Fruit fly (Drosophila melanogaster) whole organism, embryonic: Measurements from ENCODE around the gene CG9628.

Experiments used
- Abd-B ChIP-seq: fragments of 200-800 bp; sonication (Bioruptor generic); optimal IDR thresholded peaks from 2 replicates; lab custom pipeline; 2018; ENCODE audit warnings: missing biosample characterization, mild to moderate bottlenecking, missing genetic modification characterization, moderate library complexity
- Atf6 ChIP-seq: fragments of 200-800 bp; sonication (Bioruptor generic); IDR thresholded peaks from 2 replicates; pipeline ENCODE4 v1.3.6; 2022; ENCODE audit warnings: missing biosample characterization, missing genetic modification characterization
- Bgb ChIP-seq: fragments of 200-800 bp; sonication (Bioruptor generic); IDR thresholded peaks from 2 replicates; pipeline ENCODE4 v1.3.6; 2022; ENCODE audit warnings: missing biosample characterization, missing genetic modification characterization; ENCODE audit not compliant: partially characterized antibody
- Blimp-1 ChIP-seq: fragments of 200-800 bp; sonication (Bioruptor generic); optimal IDR thresholded peaks from 3 replicates; lab custom pipeline; 2018; ENCODE audit warnings: missing biosample characterization, missing genetic modification characterization, mild to moderate bottlenecking, moderate library complexity, missing genetic modification reagents
- CG10321 ChIP-seq: fragments of 200-800 bp; sonication (Bioruptor generic); IDR thresholded peaks from 2 replicates; pipeline ENCODE4 v1.3.6; 2022; ENCODE audit warnings: missing biosample characterization, missing genetic modification characterization
- CG12659 ChIP-seq: fragments of 200-800 bp; sonication (Bioruptor generic); optimal IDR thresholded peaks from 3 replicates; lab custom pipeline; 2017; ENCODE audit warnings: mild to moderate bottlenecking, missing biosample characterization, missing genetic modification reagents, missing genetic modification characterization
- CG13775 ChIP-seq: fragments of 200-800 bp; sonication (Bioruptor generic); optimal IDR thresholded peaks from 3 replicates; lab custom pipeline; 2017; ENCODE audit warnings: missing biosample characterization, mild to moderate bottlenecking, missing genetic modification characterization
- CG15601 ChIP-seq: fragments of 200-800 bp; sonication (Bioruptor generic); optimal IDR thresholded peaks from 3 replicates; lab custom pipeline; 2019; ENCODE audit warnings: missing biosample characterization, mild to moderate bottlenecking, missing genetic modification characterization, moderate library complexity
- CG18262 ChIP-seq: fragments of 200-800 bp; optimal IDR thresholded peaks from 3 replicates; lab custom pipeline; 2019; ENCODE audit warnings: missing biosample characterization, mild to moderate bottlenecking, missing genetic modification characterization, moderate library complexity
- CG18599 ChIP-seq: fragments of 200-800 bp; sonication (Bioruptor generic); optimal IDR thresholded peaks from 3 replicates; lab custom pipeline; 2017; ENCODE audit warnings: missing biosample characterization, missing genetic modification characterization, mild to moderate bottlenecking, moderate library complexity, missing genetic modification reagents
- CG2120 ChIP-seq: fragments of 200-800 bp; sonication (Bioruptor generic); optimal IDR thresholded peaks from 3 replicates; lab custom pipeline; 2016; ENCODE audit warnings: missing biosample characterization, missing genetic modification characterization
- CG30403 ChIP-seq: fragments of 200-800 bp; sonication (Bioruptor generic); optimal IDR thresholded peaks from 3 replicates; lab custom pipeline; 2016; ENCODE audit warnings: missing biosample characterization, missing genetic modification characterization
- CG30431 ChIP-seq: fragments of 200-800 bp; sonication (Bioruptor generic); optimal IDR thresholded peaks from 2 replicates; lab custom pipeline; 2017; ENCODE audit warnings: missing biosample characterization, missing genetic modification characterization
- CG3281 ChIP-seq: fragments of 200-800 bp; sonication (Bioruptor generic); optimal IDR thresholded peaks from 3 replicates; lab custom pipeline; 2017; ENCODE audit warnings: missing biosample characterization, mild to moderate bottlenecking, missing genetic modification characterization
- CG3407 ChIP-seq: fragments of 200-800 bp; sonication (Bioruptor generic); optimal IDR thresholded peaks from 2 replicates; lab custom pipeline; 2018; ENCODE audit warnings: missing biosample characterization, mild to moderate bottlenecking, missing genetic modification characterization
- CG4360 ChIP-seq: fragments of 200-800 bp; sonication (Bioruptor generic); IDR thresholded peaks from 2 replicates; pipeline ENCODE4 v1.3.6; 2022; ENCODE audit warnings: missing biosample characterization, missing genetic modification characterization
- CG4404 ChIP-seq: fragments of 200-800 bp; sonication (Bioruptor generic); IDR thresholded peaks from 2 replicates; pipeline ENCODE4 v1.3.6; 2022; ENCODE audit warnings: missing biosample characterization, missing genetic modification characterization
- CG4424 ChIP-seq: fragments of 200-800 bp; sonication (Bioruptor generic); optimal IDR thresholded peaks from 3 replicates; lab custom pipeline; 2016; ENCODE audit warnings: missing biosample characterization, missing genetic modification characterization
- CG7556 ChIP-seq: fragments of 200-800 bp; sonication (Bioruptor generic); optimal IDR thresholded peaks from 2 replicates; lab custom pipeline; 2017; ENCODE audit warnings: missing biosample characterization, mild to moderate bottlenecking, missing genetic modification characterization
- CG7839 ChIP-seq: fragments of 200-800 bp; sonication (Bioruptor generic); optimal IDR thresholded peaks from 3 replicates; lab custom pipeline; 2018; ENCODE audit warnings: missing biosample characterization, mild to moderate bottlenecking, missing genetic modification characterization, moderate library complexity
- CG9437 ChIP-seq: fragments of 200-800 bp; sonication (Bioruptor generic); optimal IDR thresholded peaks from 2 replicates; lab custom pipeline; 2018; ENCODE audit warnings: missing biosample characterization, mild to moderate bottlenecking, missing genetic modification characterization
- CoRest ChIP-seq: fragments of 200-800 bp; sonication (Bioruptor generic); optimal IDR thresholded peaks from 3 replicates; lab custom pipeline; 2018; ENCODE audit warnings: missing biosample characterization, mild to moderate bottlenecking, missing genetic modification characterization, moderate library complexity
- Drgx ChIP-seq: fragments of 200-800 bp; sonication (Bioruptor generic); IDR thresholded peaks from 2 replicates; pipeline ENCODE4 v1.3.6; 2022; ENCODE audit warnings: missing biosample characterization, missing genetic modification characterization
- Fer3 ChIP-seq: fragments of 200-800 bp; sonication (Bioruptor generic); optimal IDR thresholded peaks from 2 replicates; lab custom pipeline; 2018; ENCODE audit warnings: missing biosample characterization, mild to moderate bottlenecking, missing genetic modification characterization, moderate library complexity
- Hr78 ChIP-seq, 2 experiments: fragments of 200-800 bp in 1 of 2; fragments of >200 bp in 1 of 2; sonication (Bioruptor generic) in 1 of 2; optimal IDR thresholded peaks; 2 replicates each; lab custom pipeline; 2017 to 2019; ENCODE audit warnings: missing biosample characterization in 2 of 2, missing genetic modification characterization in 2 of 2, mild to moderate bottlenecking in 1 of 2, moderate library complexity in 1 of 2
- Nf-YB ChIP-seq: fragments of 200-800 bp; sonication (Bioruptor generic); optimal IDR thresholded peaks from 3 replicates; lab custom pipeline; 2019; ENCODE audit warnings: missing biosample characterization, mild to moderate bottlenecking, missing genetic modification characterization, moderate library complexity
- PHDP ChIP-seq: fragments of 200-800 bp; sonication (Bioruptor generic); optimal IDR thresholded peaks from 3 replicates; lab custom pipeline; 2018; ENCODE audit warnings: missing biosample characterization, mild to moderate bottlenecking, missing genetic modification characterization, moderate library complexity
- Vsx1 ChIP-seq: fragments of 200-800 bp; sonication (Bioruptor generic); optimal IDR thresholded peaks from 2 replicates; lab custom pipeline; 2017; ENCODE audit warnings: missing biosample characterization, mild to moderate bottlenecking, missing genetic modification characterization, missing genetic modification reagents
- Xbp1 ChIP-seq: fragments of 200-800 bp; sonication (Bioruptor generic); optimal IDR thresholded peaks from 3 replicates; lab custom pipeline; 2016; ENCODE audit warnings: missing biosample characterization, mild to moderate bottlenecking, missing genetic modification characterization
- al ChIP-seq: fragments of 200-800 bp; sonication (Bioruptor generic); IDR thresholded peaks from 2 replicates; pipeline ENCODE4 v1.3.6; 2022; ENCODE audit warnings: missing biosample characterization, missing genetic modification characterization
- crol ChIP-seq: fragments of 200-800 bp; sonication (Bioruptor generic); IDR thresholded peaks from 2 replicates; pipeline ENCODE4 v1.3.6; 2022; ENCODE audit warnings: missing biosample characterization, missing genetic modification characterization
- danr ChIP-seq: fragments of 200-800 bp; sonication (Bioruptor generic); IDR thresholded peaks from 2 replicates; pipeline ENCODE4 v1.3.6; 2022; ENCODE audit warnings: missing biosample characterization, missing genetic modification characterization
- ewg ChIP-seq: fragments of 200-800 bp; sonication (Bioruptor generic); optimal IDR thresholded peaks from 3 replicates; lab custom pipeline; 2017; ENCODE audit warnings: mild to moderate bottlenecking, missing biosample characterization, missing genetic modification reagents, missing genetic modification characterization
- gsb ChIP-seq: fragments of 200-800 bp; sonication (Bioruptor generic); IDR thresholded peaks from 2 replicates; pipeline ENCODE4 v1.3.6; 2022; ENCODE audit warnings: missing biosample characterization, missing genetic modification characterization
- gsb-n ChIP-seq: fragments of 200-800 bp; sonication (Bioruptor generic); optimal IDR thresholded peaks from 3 replicates; lab custom pipeline; 2018; ENCODE audit warnings: missing biosample characterization, mild to moderate bottlenecking, missing genetic modification characterization
- mam ChIP-seq: fragments of 200-800 bp; sonication (Bioruptor generic); optimal IDR thresholded peaks from 3 replicates; lab custom pipeline; 2016; ENCODE audit warnings: missing biosample characterization, missing genetic modification characterization
- mirr ChIP-seq: fragments of 200-800 bp; sonication (Bioruptor generic); optimal IDR thresholded peaks from 3 replicates; lab custom pipeline; 2018; ENCODE audit warnings: missing biosample characterization, mild to moderate bottlenecking, missing genetic modification characterization
- otp ChIP-seq: fragments of 200-800 bp; sonication (Bioruptor generic); IDR thresholded peaks from 3 replicates; pipeline ENCODE4, ENCODE4 v1.3.6; 2022; ENCODE audit warnings: missing biosample characterization, missing genetic modification characterization
- peb ChIP-seq: fragments of 200-800 bp; sonication (Bioruptor generic); IDR thresholded peaks from 2 replicates; pipeline ENCODE4 v1.3.6; 2022; ENCODE audit warnings: missing biosample characterization, missing genetic modification characterization
- row ChIP-seq: fragments of 200-800 bp; sonication (Bioruptor generic); IDR thresholded peaks from 3 replicates; pipeline ENCODE4 v1.3.6; 2022; ENCODE audit warnings: missing biosample characterization, missing genetic modification characterization
- so ChIP-seq: fragments of 200-800 bp; sonication (Bioruptor generic); IDR thresholded peaks from 3 replicates; pipeline ENCODE4 v1.3.6; 2022; ENCODE audit warnings: missing biosample characterization, missing genetic modification characterization
- vvl ChIP-seq: fragments of 200-800 bp; sonication (Bioruptor generic); IDR thresholded peaks from 2 replicates; pipeline ENCODE4 v1.3.6; 2022; ENCODE audit warnings: missing biosample characterization, missing genetic modification characterization
- zf30C ChIP-seq: fragments of 200-800 bp; sonication (Bioruptor generic); optimal IDR thresholded peaks from 3 replicates; lab custom pipeline; 2018; ENCODE audit warnings: missing biosample characterization, mild to moderate bottlenecking, missing genetic modification characterization
- zfh1 ChIP-seq: fragments of 200-800 bp; sonication (Bioruptor generic); IDR thresholded peaks from 3 replicates; pipeline ENCODE4 v1.3.6; 2022; ENCODE audit warnings: missing biosample characterization, missing genetic modification characterization

Gene CG9628

DNA sequence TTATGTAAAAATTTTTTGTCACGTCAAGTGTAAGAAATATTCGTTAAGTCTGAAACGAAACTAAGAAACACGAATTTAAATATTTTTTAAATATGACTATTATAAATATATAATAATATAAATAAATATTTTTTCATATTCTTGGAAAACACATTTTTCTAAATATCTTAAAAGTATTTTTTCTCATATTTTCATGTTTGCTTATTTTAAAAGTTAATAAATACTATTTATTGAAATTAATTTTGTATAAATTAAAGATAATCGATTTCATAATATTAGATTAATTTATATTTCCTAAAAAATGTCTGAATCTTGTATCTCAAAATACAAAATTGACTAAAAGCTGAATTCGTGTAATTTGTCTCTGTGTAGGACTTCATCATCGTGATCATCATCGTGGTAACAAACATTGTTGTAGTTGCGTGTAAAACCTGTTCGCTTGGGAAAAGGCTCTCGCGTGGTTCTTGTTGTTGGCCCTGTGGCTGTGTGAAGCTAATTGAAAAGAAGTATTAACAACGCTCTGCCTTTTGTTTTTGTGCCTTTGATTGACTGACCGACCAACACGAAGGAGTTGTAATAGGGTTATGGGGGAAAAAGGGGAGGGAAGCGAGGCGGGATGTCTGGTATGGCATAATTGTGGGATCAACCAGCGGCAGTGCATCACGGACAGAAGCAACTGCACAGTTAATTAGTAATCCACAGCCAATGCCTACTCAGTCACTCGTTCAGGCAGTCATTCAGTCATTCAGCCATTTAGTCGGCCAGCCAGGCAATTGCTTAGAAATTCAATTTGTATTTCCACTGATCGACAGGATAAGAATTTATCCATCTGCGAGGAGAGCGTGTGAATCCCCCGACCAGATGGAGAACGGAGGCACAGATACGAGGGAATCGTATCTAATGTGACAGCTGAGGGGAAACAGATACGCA, 10.9 kb upstream of the CG9628 start (continued):
- TF ChIP-seq Blimp-1 (GFP tag; lab: Kevin White, UChicago) (peak; percentile 33), otp (GFP tag; lab: Robert Waterston, UW) (0 out of 3 replicates have a peak, but pooled peaks have one; percentile 7), CG9437 (GFP tag; lab: Kevin White, UChicago) (peak; percentile 31), CG7556 (GFP tag; lab: Kevin White, UChicago) (peak; percentile 18), CG3407 (GFP tag; lab: Kevin White, UChicago) (no peak), zf30C (GFP tag; lab: Kevin White, UChicago) (peak; percentile 73), Bgb (GFP tag; lab: Robert Waterston, UW) (no peak), CG18262 (tag; lab: Kevin White, UChicago) (peak; percentile 81), CG2120 (GFP tag; lab: Kevin White, UChicago) (no peak), Vsx1 (peak; percentile 1), CG7839 (tag; lab: Kevin White, UChicago) (peak; percentile 39), Hr78 (GFP tag; optimal IDR thresholded peaks at IDR 0.05; lab: Kevin White, UChicago) (no peak), CoRest (tag; lab: Kevin White, UChicago) (peak; percentile 41), so (GFP tag; lab: Robert Waterston, UW) (no peak)
- TF ChIP-seq, all 482 proteins: peak for 48

- TF ChIP-seq vvl (GFP tag; lab: Robert Waterston, UW) (peak; percentile 30; the same call in 1 of the 2 replicates), CG18599 (GFP tag; lab: Kevin White, UChicago) (peak; percentile 36), ewg (peak; percentile 5), Xbp1 (GFP tag; lab: Kevin White, UChicago) (peak; percentile 32), CG30403 (peak; percentile 59), peb (GFP tag; lab: Robert Waterston, UW) (0 out of 2 replicates have a peak, but pooled peaks have one; percentile 27), Drgx (GFP tag; lab: Robert Waterston, UW) (peak; percentile 58), mirr (GFP tag; lab: Kevin White, UChicago) (no peak), Atf6 (GFP tag; lab: Robert Waterston, UW) (peak; percentile 8; the same call in 1 of the 2 replicates), Blimp-1 (GFP tag; lab: Kevin White, UChicago) (peak; percentile 75), al (GFP tag; lab: Robert Waterston, UW) (no peak), row (GFP tag; lab: Robert Waterston, UW) (peak; percentile 66), Abd-B (peak; percentile 44), CG12659 (peak; percentile 24), CG3281 (GFP tag; lab: Kevin White, UChicago) (peak; percentile 29), zfh1 (GFP tag; lab: Robert Waterston, UW) (peak; percentile 19; the same call in 1 of the 3 replicates), CG10321 (GFP tag; lab: Robert Waterston, UW) (no peak), CG15601 (tag; lab: Kevin White, UChicago) (peak; percentile 56), Fer3 (tag; lab: Kevin White, UChicago) (peak; percentile 16), CG4404 (GFP tag; lab: Robert Waterston, UW) (no peak), gsb (GFP tag; lab: Robert Waterston, UW) (no peak), Nf-YB (GFP tag; lab: Kevin White, UChicago) (no peak), mam (GFP tag; lab: Kevin White, UChicago) (peak; percentile 26), PHDP (tag; lab: Kevin White, UChicago) (peak; percentile 8), crol (GFP tag; lab: Robert Waterston, UW) (no peak), CG4360 (GFP tag; lab: Robert Waterston, UW) (peak; percentile 89), CG30431 (GFP tag; lab: Kevin White, UChicago) (peak; percentile 33), CG13775 (peak; percentile 53), CG4424 (GFP tag; lab: Kevin White, UChicago) (peak; percentile 50), gsb-n (tag; lab: Kevin White, UChicago) (peak; percentile 71), danr (GFP tag; lab: Robert Waterston, UW) (no peak)
Observed at dm6 chr3L:14612945-14613791, 9.4 kb upstream of the CG9628 start.
